Worm (Caenorhabditis elegans) whole organism, L4 larva: ENCODE measurements around the gene C05D9.3.
A peak's percentile ranks its signal among the peaks of the same experiment; 100 is the strongest.

Experiments
- aha-1 ChIP-seq: fragments of 150-350 bp; peaks from one replicate; lab custom pipeline; 2014; ENCODE audit warnings: missing biosample characterization, missing genetic modification characterization
- ama-1 ChIP-seq: fragments of 150-350 bp; optimal IDR thresholded peaks from 2 replicates; lab custom pipeline; 2014; ENCODE audit warnings: inconsistent platforms, mixed read lengths
- daf-16 ChIP-seq, 3 experiments: sonication (generic microtip); optimal IDR thresholded peaks; 2 replicates each; lab custom pipeline; 2016 to 2017; ENCODE audit warnings: missing genetic modification characterization in 3 of 3, missing genetic modification reagents in 3 of 3, mild to moderate bottlenecking in 2 of 3, missing compliant biosample characterization in 2 of 3, missing biosample characterization in 1 of 3, moderate library complexity in 1 of 3
- fkh-10 ChIP-seq: fragments of 150-350 bp; optimal IDR thresholded peaks from 2 replicates; lab custom pipeline; 2014; ENCODE audit warnings: missing biosample characterization, missing genetic modification reagents, missing genetic modification characterization
- mep-1 ChIP-seq: fragments of 150-350 bp; sonication (generic microtip); optimal IDR thresholded peaks from 3 replicates; lab custom pipeline; 2014; ENCODE audit warnings: missing biosample characterization, missing genetic modification characterization
- saeg-2 ChIP-seq: fragments of 200-800 bp; sonication (Bioruptor generic); IDR thresholded peaks from 2 replicates; pipeline ENCODE4 v1.3.6; 2022; ENCODE audit warnings: missing genetic modification reagents, missing genetic modification characterization, missing compliant biosample characterization
- tag-97 ChIP-seq: fragments of 200-800 bp; sonication (Bioruptor generic); IDR thresholded peaks from 2 replicates; pipeline ENCODE4 v1.3.6; 2022; ENCODE audit warnings: missing genetic modification characterization, missing compliant biosample characterization

- no peak for TF ChIP-seq ama-1 (lab: Kevin White, UChicago)
- TF ChIP-seq saeg-2 (GFP tag; lab: Robert Waterston, UW): no peak
- no peak for TF ChIP-seq daf-16 (GFP tag; optimal IDR thresholded peaks at IDR 0.05; lab: Kevin White, UChicago)
- TF ChIP-seq daf-16 (tag; optimal IDR thresholded peaks at IDR 0.05; lab: Kevin White, UChicago): peak; percentile 93
- no peak for TF ChIP-seq mep-1 (tag; lab: Kevin White, UChicago)
- TF ChIP-seq tag-97 (GFP tag; lab: Robert Waterston, UW): no peak
- TF ChIP-seq aha-1 (tag; lab: Kevin White, UChicago): no peak
- no peak for TF ChIP-seq fkh-10 (GFP tag; lab: Kevin White, UChicago)
These were observed 13.7 kb downstream of the C05D9.3 start, which contains the start of gene lmp-2 for ce11 chrX:1125426-1125825.
